Worm (Caenorhabditis elegans): ENCODE measurements around the gene C05D12.4.

DNA sequence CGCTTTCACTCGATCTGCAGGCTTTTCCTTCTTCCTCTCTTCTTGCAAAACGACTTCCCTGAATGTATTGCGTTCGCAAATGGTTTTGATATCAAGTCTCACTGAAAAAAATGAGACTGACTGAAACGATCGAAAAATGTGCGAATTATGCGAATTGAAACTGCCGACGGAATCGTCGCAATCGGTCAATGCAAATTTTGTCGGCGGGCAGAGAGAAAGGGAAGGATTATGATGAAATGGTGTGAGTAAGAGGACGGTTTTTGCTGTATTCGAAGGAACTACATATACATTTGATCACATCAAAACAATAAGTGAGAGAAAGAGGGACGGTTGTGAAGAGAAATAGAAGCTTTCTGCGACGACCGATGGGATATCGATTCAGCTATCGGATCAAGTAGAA lies 16.0 kb upstream of the C05D12.4 start, which contains the start of gene C05D12.1:
- TF ChIP-seq nhr-237 (tag; optimal IDR thresholded peaks at IDR 0.05) (no peak), nhr-28 (tag; optimal IDR thresholded peaks at IDR 0.05) (no peak), Y105C5A.15 (GFP tag; IDR thresholded peaks at IDR 0.05) (no peak), ceh-62 (tag; optimal IDR thresholded peaks at IDR 0.05) (no peak), ceh-20 (GFP tag; IDR thresholded peaks at IDR 0.05) (no peak), T20F7.1 (GFP tag; optimal IDR thresholded peaks at IDR 0.05) (no peak), daf-19 (GFP tag; conservative IDR thresholded peaks at IDR 0.05) (no peak), fkh-10 (GFP tag; optimal IDR thresholded peaks at IDR 0.05) (no peak), nhr-6 (tag; optimal IDR thresholded peaks at IDR 0.05) (no peak), zip-2 (tag; optimal IDR thresholded peaks at IDR 0.05) (no peak), ZK337.2 (GFP tag; IDR thresholded peaks at IDR 0.05) (no peak), ztf-11 (tag; optimal IDR thresholded peaks at IDR 0.05) (no peak)

Measured in whole organism, L4 larva.